Worm (Caenorhabditis elegans): ENCODE measurements around the gene F02C12.2.
A peak's percentile ranks its signal among the peaks of the same experiment; 100 is the strongest.

The F02C12.2 gene

DNA sequence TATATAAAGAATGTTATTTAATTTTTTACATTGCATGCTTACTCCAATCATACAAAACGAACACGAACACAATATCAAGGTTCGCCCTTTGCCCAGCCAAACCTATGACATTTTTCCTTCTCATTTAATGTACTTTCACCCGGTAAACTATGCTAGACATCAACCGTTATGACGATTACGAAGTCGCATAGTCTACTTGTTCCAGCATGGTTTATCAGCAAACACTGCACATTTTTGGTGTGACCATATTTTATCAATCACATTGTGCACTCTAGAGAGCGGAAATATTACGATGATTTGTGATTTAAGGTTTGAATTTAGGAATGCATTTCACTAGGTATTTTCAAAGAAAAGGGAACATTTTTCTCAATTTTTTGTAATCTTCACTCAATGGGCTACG is 38.5 kb downstream of the F02C12.2 start (continued):
- TF ChIP-seq hlh-11 (tag; optimal IDR thresholded peaks at IDR 0.05) (peak; percentile 83), daf-16 (GFP tag; optimal IDR thresholded peaks at IDR 0.05) (no peak), daf-16 (tag; optimal IDR thresholded peaks at IDR 0.05) (peak; percentile 65), pqm-1 (tag; optimal IDR thresholded peaks at IDR 0.05) (peak; percentile 55), nhr-28 (tag; optimal IDR thresholded peaks at IDR 0.05) (peak; percentile 57), Y105C5A.15 (GFP tag; IDR thresholded peaks at IDR 0.05) (no peak), lsy-2 (tag; optimal IDR thresholded peaks at IDR 0.05) (peak in 1 of 2 experiments; percentile 30), dve-1 (tag; optimal IDR thresholded peaks at IDR 0.05; ENCODE audit: insufficient read depth) (peak; percentile 88), zip-11 (GFP tag; IDR thresholded peaks at IDR 0.05) (no peak), T26A8.4 (GFP tag; IDR thresholded peaks at IDR 0.05) (no peak), nhr-102 (tag; optimal IDR thresholded peaks at IDR 0.05) (peak; percentile 46), mes-2 (tag; optimal IDR thresholded peaks at IDR 0.05; ENCODE audit: poor library complexity, severe bottlenecking) (peak; percentile 4), cey-2 (tag; optimal IDR thresholded peaks at IDR 0.05; ENCODE audit: borderline replicate concordance, insufficient read depth) (no peak), mxl-2 (GFP tag; conservative IDR thresholded peaks at IDR 0.05) (0 out of 2 replicates have a peak, but pooled peaks have one; percentile 10), ztf-11 (tag; optimal IDR thresholded peaks at IDR 0.05) (no peak), nhr-77 (tag; optimal IDR thresholded peaks at IDR 0.05) (peak; percentile 11), daf-8 (GFP tag; IDR thresholded peaks at IDR 0.05) (no peak)

DNA sequence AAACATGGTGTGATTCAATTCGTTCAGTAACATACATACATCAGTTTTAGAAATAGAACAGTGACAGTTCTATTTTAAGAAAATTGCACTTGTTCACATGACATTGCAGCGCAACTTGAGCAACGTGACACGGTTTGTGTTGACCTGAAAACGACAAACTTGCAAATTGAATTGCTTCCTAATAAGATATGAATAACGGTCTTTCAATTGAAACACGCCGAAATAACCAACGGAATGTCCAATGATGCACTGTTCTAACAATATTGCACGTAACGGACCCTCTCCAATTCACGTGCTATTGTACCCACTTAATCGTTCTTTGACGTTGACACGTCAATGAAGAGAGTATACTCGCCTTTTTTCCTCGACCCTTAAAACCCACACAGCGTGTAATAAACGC is 39.3 kb downstream of the F02C12.2 start:
- TF ChIP-seq lsy-2 (tag; optimal IDR thresholded peaks at IDR 0.05) (peak in 1 of 2 experiments; percentile 27), hif-1 (tag; optimal IDR thresholded peaks at IDR 0.05) (peak in 1 of 2 experiments; percentile 91), nhr-48 (tag; optimal IDR thresholded peaks at IDR 0.05) (peak; percentile 68), snpc-1.2 (GFP tag; IDR thresholded peaks at IDR 0.05) (no peak), hlh-30 (tag; optimal IDR thresholded peaks at IDR 0.05; ENCODE audit: insufficient read depth) (peak; percentile 67), mdt-29 (GFP tag; IDR thresholded peaks at IDR 0.05) (peak; percentile 50; the same call in 1 of the 2 replicates), zip-2 (tag; optimal IDR thresholded peaks at IDR 0.05) (no peak), madf-5 (GFP tag; IDR thresholded peaks at IDR 0.05) (no peak), hlh-11 (tag; optimal IDR thresholded peaks at IDR 0.05) (peak; percentile 62), nhr-28 (tag; optimal IDR thresholded peaks at IDR 0.05) (peak; percentile 18), daf-16 (GFP tag; optimal IDR thresholded peaks at IDR 0.05) (no peak), daf-16 (tag; optimal IDR thresholded peaks at IDR 0.05) (peak; percentile 72), tra-1 (GFP tag; IDR thresholded peaks at IDR 0.05) (0 out of 2 replicates have a peak, but pooled peaks have one; percentile 23), dmd-9 (GFP tag; IDR thresholded peaks at IDR 0.05) (no peak), ces-1 (GFP tag; optimal IDR thresholded peaks at IDR 0.05) (no peak), mxl-2 (GFP tag; conservative IDR thresholded peaks at IDR 0.05) (peak; percentile 93), mxl-3 (GFP tag; optimal IDR thresholded peaks at IDR 0.05) (peak; percentile 79), dmd-6 (GFP tag; IDR thresholded peaks at IDR 0.05) (peak; percentile 84), F37D6.2 (tag; optimal IDR thresholded peaks at IDR 0.05) (no peak), dve-1 (tag; optimal IDR thresholded peaks at IDR 0.05; ENCODE audit: insufficient read depth) (peak; percentile 67), Y5F2A.4 (GFP tag; optimal IDR thresholded peaks at IDR 0.05) (no peak), aha-1 (tag) (peak; percentile 99), mdl-1 (tag; optimal IDR thresholded peaks at IDR 0.05) (peak in 1 of 2 experiments; percentile 23), nhr-102 (tag; optimal IDR thresholded peaks at IDR 0.05) (no peak), fos-1 (tag; optimal IDR thresholded peaks at IDR 0.05) (no peak), F10B5.3 (tag; optimal IDR thresholded peaks at IDR 0.05) (no peak), ceh-32 (tag; optimal IDR thresholded peaks at IDR 0.05; ENCODE audit: poor library complexity) (no peak)

DNA sequence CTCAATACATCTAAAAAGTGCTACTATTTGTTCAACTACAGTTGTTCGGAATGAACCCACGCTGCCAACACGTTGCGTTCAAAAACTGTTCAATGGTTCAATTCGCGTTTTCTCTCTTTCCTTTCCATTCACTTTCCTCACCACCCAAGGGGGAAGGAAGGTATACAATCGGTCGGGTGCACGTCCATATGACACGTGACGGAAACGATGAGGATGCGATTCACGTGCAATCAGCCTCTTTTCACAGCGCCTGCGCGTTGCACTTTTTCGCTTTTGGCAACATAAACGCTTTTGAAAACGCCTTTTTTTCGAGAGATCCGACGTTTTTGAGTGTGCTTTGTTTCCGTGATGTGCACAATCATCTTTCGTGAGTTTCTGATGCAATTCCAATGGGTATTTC is 40.5 kb downstream of the F02C12.2 start:
- no peak for TF ChIP-seq snpc-1.2 (GFP tag; IDR thresholded peaks at IDR 0.05)
- TF ChIP-seq ztf-7 (tag; optimal IDR thresholded peaks at IDR 0.05): peak; percentile 49
- TF ChIP-seq pha-4 (GFP tag; IDR thresholded peaks at IDR 0.05): no peak
- TF ChIP-seq pha-4 (tag; optimal IDR thresholded peaks at IDR 0.05): no peak
- TF ChIP-seq ama-1 (optimal IDR thresholded peaks at IDR 0.05): no peak
- peak; percentile 78 for TF ChIP-seq duxl-1 (tag; optimal IDR thresholded peaks at IDR 0.05; ENCODE audit: poor library complexity)
- no peak for TF ChIP-seq ceh-82 (tag; optimal IDR thresholded peaks at IDR 0.05)
- TF ChIP-seq arid-1 (GFP tag; conservative IDR thresholded peaks at IDR 0.05): no peak
- no peak for TF ChIP-seq ceh-28 (tag; optimal IDR thresholded peaks at IDR 0.05)
- no peak for TF ChIP-seq lin-15B (tag; optimal IDR thresholded peaks at IDR 0.05)
- no peak for TF ChIP-seq ctbp-1 (GFP tag; IDR thresholded peaks at IDR 0.05)
- TF ChIP-seq nhr-25 (tag; optimal IDR thresholded peaks at IDR 0.05; ENCODE audit: borderline replicate concordance, insufficient read depth): peak; percentile 80
- TF ChIP-seq ces-1 (GFP tag; optimal IDR thresholded peaks at IDR 0.05): no peak
- peak; percentile 68 for TF ChIP-seq T26A8.4 (GFP tag; IDR thresholded peaks at IDR 0.05)
- 0 out of 2 replicates have a peak, but pooled peaks have one; percentile 34 for TF ChIP-seq madf-9 (GFP tag; conservative IDR thresholded peaks at IDR 0.05)

All from whole organism, L4 larva.